Fruit fly (Drosophila melanogaster) S2 (cell line): Measurements from ENCODE around the gene Cpr72Ea.

ENCODE experiments used
- CG8478 ChIP-seq: fragments of >200 bp; optimal IDR thresholded peaks from 2 replicates; lab custom pipeline; 2018
- CTCF ChIP-seq, 2 experiments: fragments of >200 bp; optimal IDR thresholded peaks; 2 replicates each; lab custom pipeline; 2018

Cpr72Ea gene

DNA sequence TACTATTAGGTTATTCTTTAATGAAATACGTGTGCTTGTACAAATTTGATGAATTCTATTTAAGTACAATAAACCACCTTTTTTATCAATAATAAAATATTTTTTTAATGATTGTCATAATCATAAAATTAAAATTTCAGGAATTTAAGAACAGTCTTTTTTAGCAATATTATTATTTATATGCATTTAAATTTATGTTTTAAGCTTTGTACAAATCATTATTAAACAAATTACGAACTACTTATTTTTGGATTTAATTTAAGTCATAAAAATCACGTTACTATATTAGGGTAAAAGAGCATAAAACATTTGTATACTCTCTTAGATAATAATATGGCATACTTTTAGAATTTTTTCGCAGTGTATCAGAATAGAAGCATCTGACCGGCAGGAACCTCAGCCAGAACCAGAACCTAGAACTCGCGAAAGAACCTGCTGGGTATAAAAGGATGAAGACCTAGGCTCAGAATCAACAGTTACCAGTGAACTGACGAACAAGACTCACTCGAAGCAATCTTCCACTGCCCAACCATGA, at the start of gene Cpr72Ea:
Gene Cpr72Ea (plus strand): TSS at position 485 of the 535 bp plus-strand sequence.
- TF ChIP-seq CG8478 (no peak), CTCF (optimal IDR thresholded peaks at IDR 0.05; lab: Kevin White, UChicago) (no peak)

DNA sequence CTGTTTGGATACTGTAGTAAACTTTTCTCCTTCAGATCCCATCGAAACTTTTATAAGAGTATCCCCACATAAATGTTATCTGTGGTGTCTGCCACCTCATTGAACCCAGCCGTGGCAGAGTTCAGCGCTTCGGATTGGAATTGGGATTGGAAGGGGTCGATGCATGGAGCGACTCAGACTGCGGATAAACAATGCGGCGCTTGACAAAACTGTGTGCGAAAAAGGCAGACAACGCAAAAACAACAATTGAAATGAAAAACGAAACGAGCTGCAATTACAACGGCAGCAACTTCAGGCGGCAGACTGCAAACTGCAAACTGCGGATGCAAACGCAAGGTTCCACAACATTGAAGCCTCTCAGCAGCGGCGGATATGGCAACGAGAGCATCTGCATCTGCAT, 48.4 kb upstream of the Cpr72Ea start, which contains the start of gene CG13062:
Gene CG13062 (plus strand): TSS at position 301 of the 400 bp plus-strand sequence.
- TF ChIP-seq CG8478 (no peak), CTCF (optimal IDR thresholded peaks at IDR 0.05; lab: Kevin White, UChicago) (no peak)

dm6 chr3L:16317724-16318123, 44.7 kb upstream of the Cpr72Ea start, which contains the start of gene Nplp3:
Nplp3 (plus strand) TSS chr3L:16318024.
- TF ChIP-seq CTCF (optimal IDR thresholded peaks at IDR 0.05; lab: Kevin White, UChicago) (no peak), CG8478 (no peak)

DNA sequence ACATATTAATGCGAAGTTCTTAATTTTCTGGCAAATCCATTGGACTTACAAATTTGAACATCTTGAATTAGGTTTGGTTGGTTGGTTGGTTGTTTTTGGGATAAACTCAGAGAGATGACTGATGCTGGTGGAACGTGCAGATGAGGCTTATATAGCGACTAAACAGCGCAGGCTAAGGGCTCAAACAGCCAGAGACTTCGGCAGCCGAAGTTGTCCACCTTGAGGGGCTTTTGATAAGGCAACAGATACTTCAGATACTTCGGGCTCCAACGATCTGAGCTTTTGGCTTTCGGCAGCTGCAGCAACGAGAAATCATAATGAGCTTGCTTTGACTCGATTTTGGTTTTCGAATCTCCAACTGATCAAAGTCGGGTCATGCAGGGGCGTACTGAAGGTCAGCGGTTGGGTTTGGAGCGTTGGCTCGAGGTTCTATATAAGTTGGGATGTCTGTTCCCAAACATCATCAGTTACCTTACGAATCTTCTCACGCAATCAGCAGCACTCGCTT, 43.0 kb upstream of the Cpr72Ea start, which contains the start of the genes CG13041 and CG13060:
Gene CG13041 (minus strand): TSS at position 128 of the 508 bp plus-strand sequence.
Gene CG13060 (plus strand): TSS at position 458 of the 508 bp plus-strand sequence.
- no peak for TF ChIP-seq CG8478
- no peak for TF ChIP-seq CTCF (optimal IDR thresholded peaks at IDR 0.05; lab: Kevin White, UChicago)

- no peak for TF ChIP-seq CG8478
- TF ChIP-seq CTCF (optimal IDR thresholded peaks at IDR 0.05; lab: Kevin White, UChicago) = no peak
Observed at dm6 chr3L:16321172-16321571, 41.2 kb upstream of the Cpr72Ea start, which contains the start of gene CG42718. CG42718 (minus strand) TSS chr3L:16321272.

DNA sequence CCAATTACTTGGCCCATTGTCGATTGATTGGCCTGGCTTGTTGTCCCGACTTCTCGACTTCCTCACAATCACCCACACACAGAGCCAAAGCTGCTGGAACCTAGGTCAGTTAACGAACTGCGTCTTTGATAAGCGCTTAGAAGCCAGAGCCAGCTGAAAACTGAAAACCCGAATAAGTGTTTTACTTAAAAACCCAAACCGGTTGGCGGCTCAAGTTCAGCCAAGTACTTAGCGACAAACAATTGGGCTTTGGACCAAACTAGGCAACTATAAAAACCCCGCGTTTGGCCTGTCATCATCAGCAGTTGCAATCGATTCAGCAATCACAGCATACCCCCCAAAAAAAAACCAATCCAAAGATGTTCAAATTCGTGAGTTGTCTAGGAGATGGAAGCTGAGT, 39.0 kb upstream of the Cpr72Ea start, which contains the start of gene CG13059:
Gene CG13059 (plus strand): TSS at position 301 of the 400 bp plus-strand sequence.
- TF ChIP-seq CG8478 (no peak), CTCF (optimal IDR thresholded peaks at IDR 0.05; lab: Kevin White, UChicago) (no peak)

- no peak for TF ChIP-seq CTCF (optimal IDR thresholded peaks at IDR 0.05; lab: Kevin White, UChicago)
- TF ChIP-seq CG8478 = no peak
Observed at dm6 chr3L:16326657-16327056, 35.7 kb upstream of the Cpr72Ea start, which contains the start of the genes CG13040 and CG13039. CG13040 (minus strand) TSS chr3L:16326757. CG13039 (minus strand) TSS chr3L:16326762.

dm6 chr3L:16327776-16328175, 34.6 kb upstream of the Cpr72Ea start, which contains the start of gene CG13038:
CG13038 (minus strand) TSS chr3L:16327893.
- TF ChIP-seq CTCF (optimal IDR thresholded peaks at IDR 0.05; lab: Kevin White, UChicago) (no peak), CG8478 (no peak)

- no peak for TF ChIP-seq CG8478
- TF ChIP-seq CTCF (optimal IDR thresholded peaks at IDR 0.05; lab: Kevin White, UChicago) = no peak
Observed at dm6 chr3L:16328207-16328891, 34.1 kb upstream of the Cpr72Ea start, which contains the start of gene CG13058. CG13058 (plus strand) TSS chr3L:16328841.

dm6 chr3L:16329495-16329894, 32.9 kb upstream of the Cpr72Ea start, which contains the start of gene CG33061:
CG33061 (plus strand) TSS chr3L:16329795.
- TF ChIP-seq CG8478 = no peak
- TF ChIP-seq CTCF (optimal IDR thresholded peaks at IDR 0.05; lab: Kevin White, UChicago) = no peak

DNA sequence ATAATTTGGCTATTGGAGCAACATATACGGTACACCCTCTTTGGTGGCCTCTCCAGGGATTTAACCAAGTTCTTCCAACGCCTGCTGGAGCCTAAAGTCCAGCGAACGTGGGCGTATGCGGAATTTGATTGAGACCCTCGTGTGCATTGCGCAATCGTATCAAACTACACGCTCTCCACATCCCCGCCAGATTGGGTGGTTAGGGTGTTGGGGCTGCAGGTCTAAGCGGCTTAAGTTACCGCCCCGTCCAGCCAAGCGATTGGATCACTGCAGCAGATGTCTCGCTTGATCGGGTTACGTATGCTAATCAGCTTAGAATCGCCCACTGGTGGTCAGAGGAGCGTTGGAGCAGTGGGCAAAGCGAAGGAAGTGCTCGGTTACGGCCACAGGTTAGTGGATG, 31.7 kb upstream of the Cpr72Ea start, which contains the start of gene CG33060:
Gene CG33060 (plus strand): TSS at position 301 of the 400 bp plus-strand sequence.
- TF ChIP-seq CTCF (optimal IDR thresholded peaks at IDR 0.05; lab: Kevin White, UChicago) (no peak), CG8478 (no peak)

DNA sequence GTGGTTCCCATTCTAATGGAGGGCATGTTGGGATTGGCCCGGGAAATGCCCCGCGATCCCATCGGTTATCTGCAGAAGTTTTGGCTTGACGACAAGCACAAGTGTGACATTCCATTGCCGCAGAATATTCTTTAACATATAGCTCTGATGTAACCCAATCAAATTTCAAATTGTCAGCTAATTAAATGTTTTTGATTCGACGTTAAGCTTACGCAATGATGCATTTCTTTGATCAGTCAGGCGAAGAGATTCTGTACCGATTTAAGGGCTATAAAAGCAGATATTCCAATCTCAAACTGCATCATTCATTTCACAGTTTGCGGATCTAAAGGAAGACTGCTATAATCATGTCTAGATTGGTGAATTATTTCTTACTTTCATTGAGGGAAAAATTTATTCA, 30.8 kb upstream of the Cpr72Ea start, which contains the start of gene retinin:
Gene retinin (plus strand): TSS at position 301 of the 400 bp plus-strand sequence.
- TF ChIP-seq CTCF (optimal IDR thresholded peaks at IDR 0.05; lab: Kevin White, UChicago) (no peak), CG8478 (no peak)

DNA sequence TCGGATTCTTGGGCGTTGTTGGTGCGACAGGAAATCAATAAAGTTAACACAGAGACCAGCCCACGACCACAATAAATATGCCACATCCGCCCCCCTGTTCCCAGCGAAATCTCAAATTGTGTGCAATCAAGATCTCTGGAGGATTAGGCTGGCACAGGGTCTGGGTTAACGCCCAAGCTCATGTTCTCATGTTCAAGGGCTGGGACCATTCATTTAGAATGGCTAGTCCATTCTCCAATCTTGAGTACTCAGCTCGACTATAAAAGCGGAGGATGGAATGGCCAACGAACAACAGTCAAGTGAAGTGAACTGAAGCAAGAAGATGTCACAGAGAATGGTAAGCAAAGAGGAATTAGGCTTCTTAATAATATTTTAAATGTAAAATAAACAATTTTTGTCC, 29.4 kb upstream of the Cpr72Ea start, which contains the start of gene CG13056:
Gene CG13056 (plus strand): TSS at position 301 of the 400 bp plus-strand sequence.
- no peak for TF ChIP-seq CTCF (optimal IDR thresholded peaks at IDR 0.05; lab: Kevin White, UChicago)
- TF ChIP-seq CG8478 = no peak

DNA sequence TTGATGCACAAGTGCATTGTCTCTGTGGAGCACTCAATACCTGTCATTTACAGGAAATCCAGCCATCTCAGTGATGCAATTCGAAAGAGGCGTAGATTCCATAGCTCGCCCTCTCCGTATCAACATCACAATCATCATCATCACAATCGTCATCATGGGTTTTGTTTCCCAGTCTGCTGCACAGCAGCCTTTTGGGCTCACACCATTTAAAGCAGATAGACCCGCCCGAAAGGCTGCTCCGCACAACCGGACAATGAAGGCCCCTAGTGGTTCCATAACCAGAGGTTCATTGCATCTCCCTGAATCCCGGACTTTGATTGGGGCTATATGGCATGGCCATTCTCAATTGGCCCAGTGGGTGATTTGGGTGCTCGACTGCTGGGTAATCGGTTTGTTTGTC, 27.5 kb upstream of the Cpr72Ea start:
- TF ChIP-seq CTCF (optimal IDR thresholded peaks at IDR 0.05; lab: Kevin White, UChicago) (no peak), CG8478 (no peak)

DNA sequence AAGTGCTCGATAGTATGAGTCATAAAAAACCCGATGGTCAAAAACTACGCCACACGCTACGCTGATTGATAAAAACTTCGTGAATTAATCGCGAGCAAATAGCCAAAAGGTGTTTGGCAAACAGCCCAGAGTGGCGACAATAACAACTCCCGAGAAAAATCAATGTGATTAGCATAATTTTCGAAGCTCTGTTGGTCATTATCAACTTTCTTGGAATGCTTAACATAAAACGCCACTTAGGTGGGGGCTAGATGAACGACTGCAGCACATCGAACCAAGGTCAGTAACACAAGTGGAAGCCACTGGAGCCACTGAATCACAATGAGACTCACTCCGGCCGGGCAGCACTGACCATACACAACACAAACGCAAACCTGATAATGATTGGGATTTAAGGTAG, 24.7 kb upstream of the Cpr72Ea start:
- TF ChIP-seq CTCF (optimal IDR thresholded peaks at IDR 0.05; lab: Kevin White, UChicago) = no peak
- TF ChIP-seq CG8478 = no peak
